Worm (Caenorhabditis elegans): Measurements from ENCODE around the gene pqn-80.

pqn-80 gene

ce11 chrIII:12599672-12600071, 26.7 kb upstream of the pqn-80 start, which contains the start of gene gldi-8:
Gene gldi-8 (minus strand): TSS chrIII:12599729.
- TF ChIP-seq snpc-4 (tag; optimal IDR thresholded peaks at IDR 0.05) (peak; percentile 56), egl-5 (tag; optimal IDR thresholded peaks at IDR 0.05) (peak; percentile 15), jun-1 (tag; optimal IDR thresholded peaks at IDR 0.05) (no peak), nhr-77 (tag; optimal IDR thresholded peaks at IDR 0.05) (no peak), mml-1 (tag; optimal IDR thresholded peaks at IDR 0.05) (no peak), ceh-28 (tag; optimal IDR thresholded peaks at IDR 0.05) (no peak), ama-1 (optimal IDR thresholded peaks at IDR 0.05) (no peak)

ce11 chrIII:12602070-12602469, 24.3 kb upstream of the pqn-80 start:
- no peak for TF ChIP-seq nhr-43 (tag; optimal IDR thresholded peaks at IDR 0.05; ENCODE audit: poor library complexity, severe bottlenecking)
- TF ChIP-seq R02D3.7 (tag; optimal IDR thresholded peaks at IDR 0.05) = no peak
- TF ChIP-seq fos-1 (tag; optimal IDR thresholded peaks at IDR 0.05) = no peak
- TF ChIP-seq nhr-23 (tag; optimal IDR thresholded peaks at IDR 0.05) = no peak
- no peak for TF ChIP-seq skn-1 (tag; optimal IDR thresholded peaks at IDR 0.05)
- TF ChIP-seq ceh-82 (tag; optimal IDR thresholded peaks at IDR 0.05) = no peak
- no peak for TF ChIP-seq ceh-28 (tag; optimal IDR thresholded peaks at IDR 0.05)
- TF ChIP-seq nhr-237 (tag; optimal IDR thresholded peaks at IDR 0.05) = no peak
- TF ChIP-seq snpc-4 (tag; optimal IDR thresholded peaks at IDR 0.05) = no peak
- no peak for TF ChIP-seq fkh-10 (GFP tag; optimal IDR thresholded peaks at IDR 0.05)
- TF ChIP-seq elt-1 (tag; optimal IDR thresholded peaks at IDR 0.05) = no peak
- TF ChIP-seq nfya-1 (tag; optimal IDR thresholded peaks at IDR 0.05; ENCODE audit: insufficient read depth) = no peak
- TF ChIP-seq pqm-1 (tag; optimal IDR thresholded peaks at IDR 0.05) = no peak

ce11 chrIII:12606175-12606574, 20.2 kb upstream of the pqn-80 start:
- TF ChIP-seq skn-1 (tag; optimal IDR thresholded peaks at IDR 0.05) = no peak
- no peak for TF ChIP-seq fkh-10 (GFP tag; optimal IDR thresholded peaks at IDR 0.05)
- TF ChIP-seq elt-2 (tag; optimal IDR thresholded peaks at IDR 0.05) = peak; percentile 29
- no peak for TF ChIP-seq egl-27 (tag; optimal IDR thresholded peaks at IDR 0.05)
- TF ChIP-seq pha-4 (tag; optimal IDR thresholded peaks at IDR 0.05) = peak; percentile 30

- no peak for TF ChIP-seq nhr-76 (tag; optimal IDR thresholded peaks at IDR 0.05)
- no peak for TF ChIP-seq elt-2 (tag; optimal IDR thresholded peaks at IDR 0.05)
- TF ChIP-seq lin-15B (tag; optimal IDR thresholded peaks at IDR 0.05) = no peak
- no peak for TF ChIP-seq elt-1 (tag; optimal IDR thresholded peaks at IDR 0.05)
- no peak for TF ChIP-seq R02D3.7 (tag; optimal IDR thresholded peaks at IDR 0.05)
- no peak for TF ChIP-seq nhr-25 (tag; optimal IDR thresholded peaks at IDR 0.05)
Measured at ce11 chrIII:12607302-12607701, 19.1 kb upstream of the pqn-80 start.

- TF ChIP-seq ceh-9 (tag; optimal IDR thresholded peaks at IDR 0.05) = no peak
- no peak for TF ChIP-seq eor-1 (tag; optimal IDR thresholded peaks at IDR 0.05)
- TF ChIP-seq nhr-11 (tag; optimal IDR thresholded peaks at IDR 0.05) = peak; percentile 21
- TF ChIP-seq mml-1 (tag; optimal IDR thresholded peaks at IDR 0.05) = no peak
- TF ChIP-seq R02D3.7 (tag; optimal IDR thresholded peaks at IDR 0.05) = peak; percentile 68
- no peak for TF ChIP-seq fkh-2 (tag; optimal IDR thresholded peaks at IDR 0.05)
- TF ChIP-seq fos-1 (tag; optimal IDR thresholded peaks at IDR 0.05) = no peak
- TF ChIP-seq pqm-1 (tag; optimal IDR thresholded peaks at IDR 0.05) = peak; percentile 77
- peak; percentile 36 for TF ChIP-seq unc-62 (GFP tag; optimal IDR thresholded peaks at IDR 0.05)
- peak; percentile 46 for TF ChIP-seq snpc-4 (tag; optimal IDR thresholded peaks at IDR 0.05)
- TF ChIP-seq nhr-76 (tag; optimal IDR thresholded peaks at IDR 0.05) = no peak
- no peak for TF ChIP-seq ztf-11 (tag; optimal IDR thresholded peaks at IDR 0.05)
- no peak for TF ChIP-seq nhr-12 (tag; optimal IDR thresholded peaks at IDR 0.05)
- peak; percentile 97 for TF ChIP-seq sea-2 (GFP tag; optimal IDR thresholded peaks at IDR 0.05)
- TF ChIP-seq nfya-1 (tag; optimal IDR thresholded peaks at IDR 0.05; ENCODE audit: insufficient read depth) = peak; percentile 95
- peak; percentile 78 for TF ChIP-seq nhr-43 (tag; optimal IDR thresholded peaks at IDR 0.05; ENCODE audit: poor library complexity, severe bottlenecking)
- TF ChIP-seq ama-1 (optimal IDR thresholded peaks at IDR 0.05) = peak; percentile 93
- TF ChIP-seq ceh-82 (tag; optimal IDR thresholded peaks at IDR 0.05) = peak; percentile 83
- peak; percentile 91 for TF ChIP-seq lin-39 (tag; optimal IDR thresholded peaks at IDR 0.05)
- TF ChIP-seq lsy-12 (tag; optimal IDR thresholded peaks at IDR 0.05) = peak; percentile 93
- peak; percentile 1 for TF ChIP-seq zag-1 (tag; optimal IDR thresholded peaks at IDR 0.05)
- TF ChIP-seq unc-39 (tag; optimal IDR thresholded peaks at IDR 0.05) = no peak
- TF ChIP-seq elt-3 (tag; optimal IDR thresholded peaks at IDR 0.05) = peak in 1 of 3 experiments; percentile 79
- peak; percentile 96 for TF ChIP-seq hmg-11 (tag; optimal IDR thresholded peaks at IDR 0.05)
- no peak for TF ChIP-seq nhr-67 (tag; optimal IDR thresholded peaks at IDR 0.05)
- no peak for TF ChIP-seq egl-27 (tag; optimal IDR thresholded peaks at IDR 0.05)
- peak; percentile 92 for TF ChIP-seq nhr-25 (tag; optimal IDR thresholded peaks at IDR 0.05)
- no peak for TF ChIP-seq ZK546.5 (tag; optimal IDR thresholded peaks at IDR 0.05)
- TF ChIP-seq nhr-23 (tag; optimal IDR thresholded peaks at IDR 0.05) = peak; percentile 94
- peak; percentile 88 for TF ChIP-seq lin-15B (tag; optimal IDR thresholded peaks at IDR 0.05)
- TF ChIP-seq nhr-237 (tag; optimal IDR thresholded peaks at IDR 0.05) = no peak
- no peak for TF ChIP-seq nhr-28 (tag; optimal IDR thresholded peaks at IDR 0.05)
- TF ChIP-seq mdl-1 (tag; optimal IDR thresholded peaks at IDR 0.05) = peak; percentile 80
- peak; percentile 95 for TF ChIP-seq jun-1 (tag; optimal IDR thresholded peaks at IDR 0.05)
Measured at ce11 chrIII:12608220-12608958, 18.0 kb upstream of the pqn-80 start, which contains the start of gene epc-1. Gene epc-1 (minus strand): TSS chrIII:12608586.
